Fruit fly (Drosophila melanogaster) whole organism, embryonic: Measurements from ENCODE around the gene ninaC.

Source experiments
- Antp ChIP-seq: fragments of 200-800 bp; sonication (Bioruptor generic); optimal IDR thresholded peaks from 3 replicates; lab custom pipeline; 2016; ENCODE audit warnings: missing biosample characterization, missing genetic modification characterization
- Atf-2 ChIP-seq: fragments of 200-800 bp; sonication (Bioruptor generic); optimal IDR thresholded peaks from 2 replicates; lab custom pipeline; 2016; ENCODE audit warnings: missing biosample characterization, missing genetic modification characterization
- Atf3 ChIP-seq: fragments of 200-800 bp; sonication (Bioruptor generic); optimal IDR thresholded peaks from 3 replicates; lab custom pipeline; 2016; ENCODE audit warnings: missing biosample characterization, missing genetic modification characterization
- B-H1 ChIP-seq: fragments of 200-800 bp; sonication (Bioruptor generic); IDR thresholded peaks from 3 replicates; pipeline ENCODE4 v1.3.6; 2022; ENCODE audit warnings: missing biosample characterization, missing genetic modification characterization
- CG10366 ChIP-seq: fragments of 200-800 bp; sonication (Bioruptor generic); IDR thresholded peaks from 2 replicates; pipeline ENCODE4 v1.3.6; 2022; ENCODE audit warnings: missing biosample characterization, missing genetic modification characterization
- CG10979 ChIP-seq: fragments of 200-800 bp; sonication (Bioruptor generic); optimal IDR thresholded peaks from 2 replicates; lab custom pipeline; 2018; ENCODE audit warnings: missing biosample characterization, mild to moderate bottlenecking, missing genetic modification characterization, moderate library complexity
- CG1233 ChIP-seq: fragments of 200-800 bp; sonication (Bioruptor generic); optimal IDR thresholded peaks from 4 replicates; lab custom pipeline; 2018; ENCODE audit warnings: missing biosample characterization, mild to moderate bottlenecking, missing genetic modification characterization
- CG12744 ChIP-seq: fragments of 200-800 bp; sonication (Bioruptor generic); optimal IDR thresholded peaks from 2 replicates; lab custom pipeline; 2016; ENCODE audit warnings: missing biosample characterization, missing genetic modification characterization
- CG14860 ChIP-seq: fragments of 200-800 bp; sonication (Bioruptor generic); IDR thresholded peaks from 3 replicates; pipeline ENCODE4 v1.3.6; 2022; ENCODE audit warnings: missing biosample characterization, missing genetic modification characterization; ENCODE audit not compliant: partially characterized antibody
- CG16863 ChIP-seq: fragments of 200-800 bp; sonication (Bioruptor generic); optimal IDR thresholded peaks from 3 replicates; lab custom pipeline; 2016; ENCODE audit warnings: missing biosample characterization, missing genetic modification characterization
- CG17385 ChIP-seq: fragments of 200-800 bp; sonication (Bioruptor generic); optimal IDR thresholded peaks from 3 replicates; lab custom pipeline; 2018; ENCODE audit warnings: missing biosample characterization, mild to moderate bottlenecking, missing genetic modification characterization
- CG17568 ChIP-seq: fragments of 200-800 bp; sonication (Bioruptor generic); optimal IDR thresholded peaks from 2 replicates; lab custom pipeline; 2018; ENCODE audit warnings: missing biosample characterization, mild to moderate bottlenecking, missing genetic modification characterization, moderate library complexity
- CG2199 ChIP-seq: fragments of 200-800 bp; sonication (Bioruptor generic); IDR thresholded peaks from 3 replicates; pipeline ENCODE4 v1.3.6; 2022; ENCODE audit warnings: missing biosample characterization, missing genetic modification characterization
- CG2875 ChIP-seq: fragments of 200-800 bp; sonication (Bioruptor generic); optimal IDR thresholded peaks from 2 replicates; lab custom pipeline; 2017; ENCODE audit warnings: missing biosample characterization, mild to moderate bottlenecking, missing genetic modification characterization, missing genetic modification reagents
- CG3065 ChIP-seq: fragments of 200-800 bp; sonication (Bioruptor generic); optimal IDR thresholded peaks from 2 replicates; lab custom pipeline; 2016; ENCODE audit warnings: missing biosample characterization, missing genetic modification characterization
- CG3281 ChIP-seq: fragments of 200-800 bp; sonication (Bioruptor generic); optimal IDR thresholded peaks from 3 replicates; lab custom pipeline; 2017; ENCODE audit warnings: missing biosample characterization, mild to moderate bottlenecking, missing genetic modification characterization
- CG4854 ChIP-seq: fragments of 200-800 bp; sonication (Bioruptor generic); optimal IDR thresholded peaks from 2 replicates; lab custom pipeline; 2016; ENCODE audit warnings: missing biosample characterization, missing genetic modification characterization, inconsistent platforms
- CG6272 ChIP-seq: fragments of 200-800 bp; sonication (Bioruptor generic); IDR thresholded peaks from 2 replicates; pipeline ENCODE4 v1.3.6; 2022; ENCODE audit warnings: missing biosample characterization, missing genetic modification characterization
- CG8478 ChIP-seq: fragments of >200 bp; optimal IDR thresholded peaks from 2 replicates; lab custom pipeline; 2018
- CG9215 ChIP-seq: fragments of 200-800 bp; sonication (Bioruptor generic); IDR thresholded peaks from 2 replicates; pipeline ENCODE4 v1.3.6; 2022; ENCODE audit warnings: missing biosample characterization, missing genetic modification characterization
- Chrac-16 ChIP-seq: fragments of 200-800 bp; sonication (Bioruptor generic); optimal IDR thresholded peaks from 3 replicates; lab custom pipeline; 2016; ENCODE audit warnings: missing biosample characterization, missing genetic modification characterization
- D19B ChIP-seq: fragments of 200-800 bp; sonication (Bioruptor generic); optimal IDR thresholded peaks from 2 replicates; lab custom pipeline; 2017; ENCODE audit warnings: missing biosample characterization, mild to moderate bottlenecking, missing genetic modification characterization
- Fer1 ChIP-seq: fragments of 200-800 bp; sonication (Bioruptor generic); optimal IDR thresholded peaks from 2 replicates; lab custom pipeline; 2017; ENCODE audit warnings: missing biosample characterization, mild to moderate bottlenecking, missing genetic modification characterization
- HLHmδ ChIP-seq: fragments of 200-800 bp; sonication (Bioruptor generic); optimal IDR thresholded peaks from 2 replicates; lab custom pipeline; 2018; ENCODE audit warnings: missing biosample characterization, mild to moderate bottlenecking, missing genetic modification characterization, moderate library complexity
- Hr39 ChIP-seq: fragments of >200 bp; optimal IDR thresholded peaks from 2 replicates; lab custom pipeline; 2017
- Hr78 ChIP-seq, 2 experiments: fragments of 200-800 bp in 1 of 2; fragments of >200 bp in 1 of 2; sonication (Bioruptor generic) in 1 of 2; optimal IDR thresholded peaks; 2 replicates each; lab custom pipeline; 2017 to 2019; ENCODE audit warnings: missing biosample characterization in 2 of 2, missing genetic modification characterization in 2 of 2, mild to moderate bottlenecking in 1 of 2, moderate library complexity in 1 of 2
- Max ChIP-seq: fragments of 200-800 bp; sonication (Bioruptor generic); optimal IDR thresholded peaks from 2 replicates; lab custom pipeline; 2016; ENCODE audit warnings: missing biosample characterization, mild to moderate bottlenecking, missing genetic modification characterization
- Med ChIP-seq: fragments of 200-800 bp; sonication (Bioruptor generic); peaks from one replicate; lab custom pipeline; 2016; ENCODE audit warnings: missing biosample characterization, missing genetic modification characterization, mild to moderate bottlenecking, inconsistent platforms, moderate library complexity
- NC2α ChIP-seq: fragments of 200-800 bp; sonication (Bioruptor generic); optimal IDR thresholded peaks from 2 replicates; lab custom pipeline; 2016; ENCODE audit warnings: missing biosample characterization, missing genetic modification characterization
- NK7.1 ChIP-seq: fragments of 200-800 bp; sonication (Bioruptor generic); optimal IDR thresholded peaks from 3 replicates; lab custom pipeline; 2016; ENCODE audit warnings: missing biosample characterization, missing genetic modification characterization
- Oli ChIP-seq: fragments of 200-800 bp; sonication (Bioruptor generic); optimal IDR thresholded peaks from 2 replicates; lab custom pipeline; 2018; ENCODE audit warnings: missing biosample characterization, mild to moderate bottlenecking, missing genetic modification characterization, moderate library complexity
- Six4 ChIP-seq: fragments of 200-800 bp; sonication (Bioruptor generic); optimal IDR thresholded peaks from 2 replicates; lab custom pipeline; 2016; ENCODE audit warnings: missing biosample characterization, missing genetic modification characterization
- Tbp ChIP-seq: fragments of >200 bp; optimal IDR thresholded peaks from 2 replicates; lab custom pipeline; 2018; ENCODE audit warnings: missing biosample characterization, missing genetic modification characterization
- Usf ChIP-seq: fragments of 200-800 bp; sonication (Bioruptor generic); optimal IDR thresholded peaks from 2 replicates; lab custom pipeline; 2017; ENCODE audit warnings: missing genotype, missing biosample characterization, missing genetic modification characterization
- amos ChIP-seq: fragments of 200-800 bp; sonication (Bioruptor generic); IDR thresholded peaks from 2 replicates; pipeline ENCODE4 v1.3.6; 2022; ENCODE audit warnings: missing biosample characterization, missing genetic modification characterization; ENCODE audit not compliant: partially characterized antibody
- bcd ChIP-seq: fragments of 200-800 bp; sonication (Bioruptor generic); optimal IDR thresholded peaks from 2 replicates; lab custom pipeline; 2017; ENCODE audit warnings: missing biosample characterization, mild to moderate bottlenecking, missing genetic modification characterization
- bowl ChIP-seq: fragments of 200-800 bp; sonication (Bioruptor generic); IDR thresholded peaks from 2 replicates; pipeline ENCODE4 v1.3.6; 2022; ENCODE audit warnings: missing biosample characterization, missing genetic modification characterization
- btn ChIP-seq: fragments of 200-800 bp; sonication (Bioruptor generic); optimal IDR thresholded peaks from 2 replicates; lab custom pipeline; 2016; ENCODE audit warnings: missing biosample characterization, missing genetic modification characterization
- corto ChIP-seq: fragments of 200-800 bp; sonication (Bioruptor generic); optimal IDR thresholded peaks from 2 replicates; lab custom pipeline; 2016; ENCODE audit warnings: missing biosample characterization, mild to moderate bottlenecking, missing genetic modification characterization, moderate library complexity
- dan ChIP-seq: fragments of 200-800 bp; sonication (Bioruptor generic); IDR thresholded peaks from 2 replicates; pipeline ENCODE4 v1.3.6; 2022; ENCODE audit warnings: missing biosample characterization, missing genetic modification characterization
- fd64A ChIP-seq: fragments of 200-800 bp; sonication (Bioruptor generic); optimal IDR thresholded peaks from 3 replicates; lab custom pipeline; 2018; ENCODE audit warnings: missing biosample characterization, mild to moderate bottlenecking, missing genetic modification characterization
- fd96Cb ChIP-seq: fragments of 200-800 bp; sonication (Bioruptor generic); optimal IDR thresholded peaks from 2 replicates; lab custom pipeline; 2018; ENCODE audit warnings: missing biosample characterization, mild to moderate bottlenecking, missing genetic modification characterization, moderate library complexity
- gt ChIP-seq: fragments of 200-800 bp; sonication (Bioruptor generic); IDR thresholded peaks from 2 replicates; pipeline ENCODE4 v1.3.6; 2022; ENCODE audit warnings: missing biosample characterization, missing genetic modification characterization
- inv ChIP-seq: fragments of 200-800 bp; sonication (Bioruptor generic); IDR thresholded peaks from 2 replicates; pipeline ENCODE4 v1.3.6; 2022; ENCODE audit warnings: missing biosample characterization, missing genetic modification characterization; ENCODE audit not compliant: partially characterized antibody
- rib ChIP-seq: fragments of 200-800 bp; sonication (Bioruptor generic); IDR thresholded peaks from 2 replicates; pipeline ENCODE4 v1.3.6; 2022; ENCODE audit warnings: missing biosample characterization, missing genetic modification characterization
- sisA ChIP-seq: fragments of 200-800 bp; sonication (Bioruptor generic); IDR thresholded peaks from 2 replicates; pipeline ENCODE4 v1.3.6; 2022; ENCODE audit warnings: missing biosample characterization, missing genetic modification characterization
- sna ChIP-seq: fragments of 200-800 bp; sonication (Bioruptor generic); IDR thresholded peaks from 2 replicates; pipeline ENCODE4 v1.3.6; 2022; ENCODE audit warnings: missing biosample characterization, missing genetic modification characterization; ENCODE audit not compliant: partially characterized antibody
- sr ChIP-seq: fragments of 200-800 bp; sonication (Bioruptor generic); IDR thresholded peaks from 3 replicates; pipeline ENCODE4 v1.3.6; 2022; ENCODE audit warnings: missing biosample characterization, missing genetic modification characterization
- tll ChIP-seq, 2 experiments: fragments of 200-800 bp in 1 of 2; fragments of >200 bp in 1 of 2; sonication (Bioruptor generic) in 1 of 2; optimal IDR thresholded peaks; 2 replicates each; lab custom pipeline; 2017 to 2019; ENCODE audit warnings: missing biosample characterization in 2 of 2, missing genetic modification characterization in 2 of 2, mild to moderate bottlenecking in 1 of 2, moderate library complexity in 1 of 2
- ttk ChIP-seq: fragments of 200-800 bp; sonication (Bioruptor generic); IDR thresholded peaks from 2 replicates; pipeline ENCODE4 v2.1.2; 2022; ENCODE audit warnings: missing biosample characterization, missing genetic modification characterization
- usp ChIP-seq: fragments of >200 bp; optimal IDR thresholded peaks from 2 replicates; lab custom pipeline; 2017; ENCODE audit warnings: missing biosample characterization, missing genetic modification characterization

Gene ninaC

DNA sequence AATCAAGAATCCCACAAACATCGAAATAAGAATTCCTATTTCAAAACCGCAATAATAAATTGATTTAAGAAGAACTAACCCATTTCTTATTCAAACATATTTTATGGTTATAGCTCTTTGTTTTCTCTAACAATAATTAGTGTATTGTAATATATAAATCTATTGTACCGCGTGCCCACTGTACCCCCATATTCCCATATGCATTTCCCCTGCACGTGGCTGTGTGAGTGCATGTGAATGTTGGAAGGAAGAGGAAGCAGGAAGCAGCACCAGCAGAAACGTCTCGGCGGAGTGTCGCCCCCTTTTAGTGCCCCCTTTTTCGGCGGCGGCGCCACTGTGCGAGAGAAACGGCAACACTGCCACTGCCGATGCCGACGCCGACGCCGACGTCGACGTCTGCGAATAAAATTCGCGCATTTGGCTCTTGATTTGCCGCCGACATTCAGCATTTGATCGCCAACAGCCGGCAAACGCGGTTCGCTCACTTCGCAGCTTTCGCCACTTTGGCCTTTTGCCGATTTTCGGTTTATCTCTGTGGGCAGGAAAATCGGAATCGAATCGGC, 45.9 kb downstream of the ninaC start (continued):
- TF ChIP-seq CG8478 (no peak), CG12744 (GFP tag; lab: Kevin White, UChicago) (no peak), ttk (GFP tag; lab: Robert Waterston, UW) (no peak), CG3065 (GFP tag; lab: Kevin White, UChicago) (no peak), CG9215 (GFP tag; lab: Robert Waterston, UW) (peak; percentile 52), CG6272 (GFP tag; lab: Robert Waterston, UW) (no peak; the same call in 1 of the 2 replicates), CG2199 (GFP tag; lab: Robert Waterston, UW) (no peak), Max (GFP tag; lab: Kevin White, UChicago) (no peak), sr (GFP tag; lab: Robert Waterston, UW) (no peak), Hr78 (GFP tag; optimal IDR thresholded peaks at IDR 0.05; lab: Kevin White, UChicago) (no peak), inv (no peak), Six4 (GFP tag; lab: Kevin White, UChicago) (peak; percentile 14), Tbp (GFP tag; lab: Kevin White, UChicago) (no peak), sisA (GFP tag; lab: Robert Waterston, UW) (peak; percentile 53), amos (0 out of 2 replicates have a peak, but pooled peaks have one; percentile 15), CG1233 (GFP tag; lab: Kevin White, UChicago) (no peak), Antp (GFP tag; lab: Kevin White, UChicago) (peak; percentile 57), Chrac-16 (GFP tag; lab: Kevin White, UChicago) (peak; percentile 54), CG2875 (GFP tag; lab: Kevin White, UChicago) (no peak), CG3281 (peak; percentile 23), CG4854 (no peak), bcd (GFP tag; lab: Kevin White, UChicago) (peak; percentile 8), CG14860 (GFP tag; lab: Robert Waterston, UW) (no peak), Fer1 (GFP tag; lab: Kevin White, UChicago) (peak; percentile 33), Atf-2 (GFP tag; lab: Kevin White, UChicago) (no peak), gt (GFP tag; lab: Robert Waterston, UW) (no peak), fd96Cb (peak; percentile 28), sna (no peak), dan (no peak), CG17568 (GFP tag; lab: Kevin White, UChicago) (no peak), CG10979 (tag; lab: Kevin White, UChicago) (no peak), CG16863 (GFP tag; lab: Kevin White, UChicago) (no peak), CG17385 (GFP tag; lab: Kevin White, UChicago) (peak; percentile 72), HLHmδ (peak; percentile 55), fd64A (GFP tag; lab: Kevin White, UChicago) (no peak), B-H1 (GFP tag; lab: Robert Waterston, UW) (no peak), D19B (no peak), bowl (GFP tag; lab: Robert Waterston, UW) (no peak), btn (GFP tag; lab: Kevin White, UChicago) (no peak), NK7.1 (peak; percentile 23), Med (GFP tag; lab: Kevin White, UChicago) (peak; percentile 92), Usf (GFP tag; lab: Kevin White, UChicago) (peak; percentile 42), usp (no peak), Oli (no peak), Hr39 (lab: Kevin White, UChicago) (no peak), NC2α (GFP tag; lab: Kevin White, UChicago) (no peak), rib (GFP tag; lab: Robert Waterston, UW) (peak; percentile 94), Atf3 (no peak), corto (GFP tag; lab: Kevin White, UChicago) (peak; percentile 69), tll (GFP tag; optimal IDR thresholded peaks at IDR 0.05; lab: Kevin White, UChicago) (no peak), CG10366 (GFP tag; lab: Robert Waterston, UW) (peak; percentile 12; the same call in 1 of the 2 replicates)
